Fruit fly (Drosophila melanogaster) whole organism, embryonic: Measurements from ENCODE around the gene CG43679.

Experiments used
- BEAF-32 ChIP-seq: fragments of 200-800 bp; sonication (Bioruptor generic); optimal IDR thresholded peaks from 3 replicates; lab custom pipeline; 2017; ENCODE audit warnings: missing biosample characterization, missing genetic modification characterization, mild to moderate bottlenecking, moderate library complexity, missing genetic modification reagents
- CG10209 ChIP-seq: fragments of 200-800 bp; sonication (Bioruptor generic); optimal IDR thresholded peaks from 3 replicates; lab custom pipeline; 2017; ENCODE audit warnings: missing biosample characterization, mild to moderate bottlenecking, missing genetic modification characterization, missing genetic modification reagents
- CG10267 ChIP-seq: fragments of 200-800 bp; sonication (Bioruptor generic); optimal IDR thresholded peaks from 2 replicates; lab custom pipeline; 2018; ENCODE audit warnings: missing biosample characterization, mild to moderate bottlenecking, missing genetic modification characterization, moderate library complexity
- CG11085 ChIP-seq: fragments of 200-800 bp; sonication (Bioruptor generic); IDR thresholded peaks from 2 replicates; pipeline ENCODE4 v1.3.6; 2022; ENCODE audit warnings: missing biosample characterization, missing genetic modification characterization
- CG12744 ChIP-seq: fragments of 200-800 bp; sonication (Bioruptor generic); optimal IDR thresholded peaks from 2 replicates; lab custom pipeline; 2016; ENCODE audit warnings: missing biosample characterization, missing genetic modification characterization
- CG13287 ChIP-seq: fragments of 200-800 bp; sonication (Bioruptor generic); IDR thresholded peaks from 2 replicates; pipeline ENCODE4 v1.3.6; 2022; ENCODE audit warnings: missing biosample characterization, missing genetic modification characterization; ENCODE audit not compliant: partially characterized antibody
- CG17359 ChIP-seq: fragments of 200-800 bp; sonication (Bioruptor generic); optimal IDR thresholded peaks from 3 replicates; lab custom pipeline; 2018; ENCODE audit warnings: missing biosample characterization, mild to moderate bottlenecking, missing genetic modification characterization, moderate library complexity
- CG17912 ChIP-seq: fragments of 200-800 bp; sonication (Bioruptor generic); optimal IDR thresholded peaks from 2 replicates; lab custom pipeline; 2018; ENCODE audit warnings: missing biosample characterization, mild to moderate bottlenecking, missing genetic modification characterization
- CG18764 ChIP-seq: fragments of 200-800 bp; sonication (Bioruptor generic); optimal IDR thresholded peaks from 3 replicates; lab custom pipeline; 2016; ENCODE audit warnings: missing biosample characterization, missing genetic modification characterization
- CG2116 ChIP-seq: fragments of 200-800 bp; sonication (Bioruptor generic); optimal IDR thresholded peaks from 3 replicates; lab custom pipeline; 2018; ENCODE audit warnings: missing biosample characterization, mild to moderate bottlenecking, missing genetic modification characterization
- CG2875 ChIP-seq: fragments of 200-800 bp; sonication (Bioruptor generic); optimal IDR thresholded peaks from 2 replicates; lab custom pipeline; 2017; ENCODE audit warnings: missing biosample characterization, mild to moderate bottlenecking, missing genetic modification characterization, missing genetic modification reagents
- CG31441 ChIP-seq: fragments of 200-800 bp; sonication (Bioruptor generic); IDR thresholded peaks from 2 replicates; pipeline ENCODE4 v1.3.6; 2022; ENCODE audit warnings: missing biosample characterization, missing genetic modification characterization
- CG3281 ChIP-seq: fragments of 200-800 bp; sonication (Bioruptor generic); optimal IDR thresholded peaks from 3 replicates; lab custom pipeline; 2017; ENCODE audit warnings: missing biosample characterization, mild to moderate bottlenecking, missing genetic modification characterization
- CG3726 ChIP-seq: fragments of 200-800 bp; sonication (Bioruptor generic); IDR thresholded peaks from 3 replicates; pipeline ENCODE4, ENCODE4 v1.3.6; 2022; ENCODE audit warnings: missing biosample characterization, missing genetic modification characterization
- CG3838 ChIP-seq: fragments of 200-800 bp; sonication (Bioruptor generic); optimal IDR thresholded peaks from 3 replicates; lab custom pipeline; 2016; ENCODE audit warnings: missing biosample characterization, missing genetic modification characterization
- CG6791 ChIP-seq: fragments of 200-800 bp; sonication (Bioruptor generic); IDR thresholded peaks from 3 replicates; pipeline ENCODE4 v1.3.6; 2022; ENCODE audit warnings: missing biosample characterization, missing genetic modification characterization; ENCODE audit not compliant: partially characterized antibody
- CG8388 ChIP-seq: fragments of 200-800 bp; sonication (Bioruptor generic); optimal IDR thresholded peaks from 2 replicates; lab custom pipeline; 2019; ENCODE audit warnings: missing biosample characterization, mild to moderate bottlenecking, missing genetic modification characterization, moderate library complexity
- CG9215 ChIP-seq: fragments of 200-800 bp; sonication (Bioruptor generic); IDR thresholded peaks from 2 replicates; pipeline ENCODE4 v1.3.6; 2022; ENCODE audit warnings: missing biosample characterization, missing genetic modification characterization
- Dek ChIP-seq: fragments of 200-800 bp; sonication (Bioruptor generic); optimal IDR thresholded peaks from 3 replicates; lab custom pipeline; 2019; ENCODE audit warnings: missing biosample characterization, mild to moderate bottlenecking, missing genetic modification characterization, moderate library complexity
- E2f1 ChIP-seq: fragments of 200-800 bp; sonication (Bioruptor generic); IDR thresholded peaks from 2 replicates; pipeline ENCODE4 v1.3.6; 2022; ENCODE audit warnings: missing biosample characterization, missing genetic modification characterization
- E2f2 ChIP-seq: fragments of 200-800 bp; sonication (Bioruptor generic); IDR thresholded peaks from 2 replicates; pipeline ENCODE4 v1.3.6; 2022; ENCODE audit warnings: missing biosample characterization, missing genetic modification characterization
- HHEX ChIP-seq: fragments of 200-800 bp; sonication (Bioruptor generic); optimal IDR thresholded peaks from 3 replicates; lab custom pipeline; 2017; ENCODE audit warnings: missing biosample characterization, mild to moderate bottlenecking, missing genetic modification characterization, missing genetic modification reagents
- Hand ChIP-seq: fragments of 200-800 bp; sonication (Bioruptor generic); optimal IDR thresholded peaks from 2 replicates; lab custom pipeline; 2017; ENCODE audit warnings: mild to moderate bottlenecking, missing biosample characterization, missing genetic modification reagents, missing genetic modification characterization
- Hr78 ChIP-seq, 2 experiments: fragments of 200-800 bp in 1 of 2; fragments of >200 bp in 1 of 2; sonication (Bioruptor generic) in 1 of 2; optimal IDR thresholded peaks; 2 replicates each; lab custom pipeline; 2017 to 2019; ENCODE audit warnings: missing biosample characterization in 2 of 2, missing genetic modification characterization in 2 of 2, mild to moderate bottlenecking in 1 of 2, moderate library complexity in 1 of 2
- Med ChIP-seq: fragments of 200-800 bp; sonication (Bioruptor generic); peaks from one replicate; lab custom pipeline; 2016; ENCODE audit warnings: missing biosample characterization, missing genetic modification characterization, mild to moderate bottlenecking, inconsistent platforms, moderate library complexity
- NK7.1 ChIP-seq: fragments of 200-800 bp; sonication (Bioruptor generic); optimal IDR thresholded peaks from 3 replicates; lab custom pipeline; 2016; ENCODE audit warnings: missing biosample characterization, missing genetic modification characterization
- Sry-δ ChIP-seq: fragments of 200-800 bp; sonication (Bioruptor generic); optimal IDR thresholded peaks from 2 replicates; lab custom pipeline; 2016; ENCODE audit warnings: missing biosample characterization, missing genetic modification characterization
- Tbp ChIP-seq: fragments of >200 bp; optimal IDR thresholded peaks from 2 replicates; lab custom pipeline; 2018; ENCODE audit warnings: missing biosample characterization, missing genetic modification characterization
- ase ChIP-seq: fragments of 200-800 bp; sonication (Bioruptor generic); IDR thresholded peaks from 3 replicates; pipeline ENCODE4 v1.3.6; 2022; ENCODE audit warnings: missing biosample characterization, missing genetic modification characterization
- croc ChIP-seq: fragments of 200-800 bp; sonication (Bioruptor generic); conservative IDR thresholded peaks from 3 replicates; pipeline ENCODE4 v1.3.6; 2022; ENCODE audit warnings: missing biosample characterization, missing genetic modification characterization
- crp ChIP-seq, 2 experiments: fragments of 200-800 bp; sonication (Bioruptor generic); optimal IDR thresholded peaks; 2 replicates in 1 of 2; 3 replicates in 1 of 2; lab custom pipeline; 2017; ENCODE audit warnings: missing biosample characterization in 2 of 2, missing genetic modification characterization in 2 of 2, mild to moderate bottlenecking in 1 of 2, moderate library complexity in 1 of 2
- da ChIP-seq: fragments of 200-800 bp; sonication (Bioruptor generic); optimal IDR thresholded peaks from 2 replicates; lab custom pipeline; 2016; ENCODE audit warnings: missing biosample characterization, missing genetic modification characterization
- en ChIP-seq: fragments of 200-800 bp; sonication (Bioruptor generic); optimal IDR thresholded peaks from 2 replicates; lab custom pipeline; 2016; ENCODE audit warnings: missing biosample characterization, missing genetic modification characterization
- eyg ChIP-seq: fragments of 200-800 bp; sonication (Bioruptor generic); optimal IDR thresholded peaks from 3 replicates; lab custom pipeline; 2016; ENCODE audit warnings: missing biosample characterization, missing genetic modification characterization
- gfzf ChIP-seq: fragments of 200-800 bp; sonication (Bioruptor generic); optimal IDR thresholded peaks from 2 replicates; lab custom pipeline; 2016; ENCODE audit warnings: missing biosample characterization, mild to moderate bottlenecking, missing genetic modification characterization, moderate library complexity
- grau ChIP-seq: fragments of 200-800 bp; optimal IDR thresholded peaks from 3 replicates; lab custom pipeline; 2019; ENCODE audit warnings: missing biosample characterization, mild to moderate bottlenecking, missing genetic modification characterization, moderate library complexity
- lab ChIP-seq: fragments of 200-800 bp; sonication (Bioruptor generic); optimal IDR thresholded peaks from 3 replicates; lab custom pipeline; 2017; ENCODE audit warnings: missing biosample characterization, missing genetic modification characterization, mild to moderate bottlenecking, moderate library complexity, missing genetic modification reagents
- nom ChIP-seq: fragments of 200-800 bp; sonication (Bioruptor generic); optimal IDR thresholded peaks from 2 replicates; lab custom pipeline; 2017; ENCODE audit warnings: missing biosample characterization, missing genetic modification characterization, mild to moderate bottlenecking, moderate library complexity, missing genetic modification reagents
- oc ChIP-seq: fragments of 200-800 bp; sonication (Bioruptor generic); optimal IDR thresholded peaks from 2 replicates; lab custom pipeline; 2018; ENCODE audit warnings: missing biosample characterization, mild to moderate bottlenecking, missing genetic modification characterization, moderate library complexity
- pfk ChIP-seq: fragments of 200-800 bp; sonication (Bioruptor generic); optimal IDR thresholded peaks from 2 replicates; lab custom pipeline; 2018; ENCODE audit warnings: missing biosample characterization, mild to moderate bottlenecking, missing genetic modification characterization, moderate library complexity
- sc ChIP-seq, 3 experiments: fragments of >200 bp in 2 of 3; fragments of 200-800 bp in 1 of 3; sonication (Bioruptor generic) in 1 of 3; optimal IDR thresholded peaks; 2 replicates in 2 of 3; 3 replicates in 1 of 3; lab custom pipeline; 2017; ENCODE audit warnings: mild to moderate bottlenecking in 1 of 3, missing biosample characterization in 1 of 3, missing genetic modification characterization in 1 of 3, missing genetic modification reagents in 1 of 3
- seq ChIP-seq: fragments of 200-800 bp; sonication (Bioruptor generic); IDR thresholded peaks from 2 replicates; pipeline ENCODE4 v1.3.6; 2022; ENCODE audit warnings: missing biosample characterization, missing genetic modification characterization
- sqz ChIP-seq: fragments of 200-800 bp; sonication (Bioruptor generic); optimal IDR thresholded peaks from 3 replicates; lab custom pipeline; 2018; ENCODE audit warnings: missing biosample characterization, mild to moderate bottlenecking, missing genetic modification characterization
- sug ChIP-seq: fragments of 200-800 bp; optimal IDR thresholded peaks from 2 replicates; lab custom pipeline; 2019; ENCODE audit warnings: missing biosample characterization, mild to moderate bottlenecking, missing genetic modification characterization, moderate library complexity
- wor ChIP-seq: fragments of 200-800 bp; sonication (Bioruptor generic); IDR thresholded peaks from 2 replicates; pipeline ENCODE4 v1.3.6; 2022; ENCODE audit warnings: missing biosample characterization, missing genetic modification characterization
- zf30C ChIP-seq: fragments of 200-800 bp; sonication (Bioruptor generic); optimal IDR thresholded peaks from 3 replicates; lab custom pipeline; 2018; ENCODE audit warnings: missing biosample characterization, mild to moderate bottlenecking, missing genetic modification characterization

CG43679 gene

DNA sequence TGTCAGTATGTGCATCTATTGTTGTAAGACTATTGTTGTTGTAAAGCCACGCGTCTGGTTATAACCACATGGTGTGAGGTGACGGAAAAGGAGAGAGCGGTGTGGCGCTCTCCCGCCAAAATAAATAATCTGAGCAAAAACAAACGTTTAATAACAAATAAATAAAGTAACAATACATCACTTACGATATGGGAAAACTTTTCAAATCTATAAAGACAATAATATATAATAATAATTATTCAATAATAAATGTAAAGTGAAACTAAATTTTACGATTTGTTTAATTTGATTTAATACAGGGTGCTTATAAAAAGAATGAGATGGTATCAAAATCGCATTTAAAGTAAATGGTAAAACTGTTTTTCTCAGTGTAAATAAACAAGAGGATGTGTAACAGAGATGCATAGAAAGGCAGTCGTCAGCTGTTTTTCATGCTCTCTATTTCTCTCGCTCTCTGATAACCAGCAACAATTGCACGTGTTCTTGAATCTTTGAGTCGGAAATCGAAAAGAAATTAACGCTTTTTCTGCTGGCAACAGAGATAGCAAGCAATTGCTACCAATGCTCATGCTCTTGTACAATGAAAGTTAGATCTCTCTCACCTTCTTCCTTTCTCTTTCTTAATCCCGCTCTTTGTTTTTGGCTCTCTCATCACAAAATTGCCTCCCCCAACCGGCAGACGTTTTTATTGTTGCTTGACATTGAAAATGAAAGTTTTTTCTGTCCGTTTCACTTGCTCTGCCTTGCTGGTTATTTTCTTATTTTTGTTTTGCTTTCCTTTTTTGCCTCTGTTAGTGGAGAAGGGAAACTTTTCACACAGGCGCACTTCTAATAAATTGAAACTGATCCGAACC lies 47.7 kb upstream of the CG43679 start (continued):
- TF ChIP-seq crp (GFP tag; optimal IDR thresholded peaks at IDR 0.05; lab: Kevin White, UChicago) = peak in 1 of 2 experiments; percentile 76
- TF ChIP-seq CG10267 (tag; lab: Kevin White, UChicago) = peak; percentile 94
- TF ChIP-seq pfk = peak; percentile 40
- peak; percentile 90 for TF ChIP-seq lab (GFP tag; lab: Kevin White, UChicago)
- no peak for TF ChIP-seq Sry-δ (GFP tag; lab: Kevin White, UChicago)
- TF ChIP-seq seq (GFP tag; lab: Robert Waterston, UW) = peak; percentile 34; the same call in 1 of the 2 replicates
- TF ChIP-seq croc (GFP tag; lab: Robert Waterston, UW) = peak; percentile 82
- TF ChIP-seq CG11085 (GFP tag; lab: Robert Waterston, UW) = peak; percentile 75
- no peak for TF ChIP-seq da (GFP tag; lab: Kevin White, UChicago)
- TF ChIP-seq CG31441 (GFP tag; lab: Robert Waterston, UW) = peak; percentile 98
- TF ChIP-seq en (GFP tag; lab: Kevin White, UChicago) = no peak
- TF ChIP-seq Dek = peak; percentile 88
- TF ChIP-seq sug (tag; lab: Kevin White, UChicago) = peak; percentile 48
- peak; percentile 87 for TF ChIP-seq CG2875
- no peak for TF ChIP-seq CG6791 (GFP tag; lab: Robert Waterston, UW)
- TF ChIP-seq ase (GFP tag; lab: Robert Waterston, UW) = peak; percentile 70; the same call in 2 of the 3 replicates
- no peak for TF ChIP-seq CG13287 (GFP tag; lab: Robert Waterston, UW)
- peak; percentile 92 for TF ChIP-seq CG3281 (GFP tag; lab: Kevin White, UChicago)
- TF ChIP-seq CG2116 (GFP tag; lab: Kevin White, UChicago) = peak; percentile 76
- TF ChIP-seq CG17359 (tag; lab: Kevin White, UChicago) = peak; percentile 91
- TF ChIP-seq sc (optimal IDR thresholded peaks at IDR 0.05; lab: Kevin White, UChicago) = no peak
- TF ChIP-seq sc (GFP tag; optimal IDR thresholded peaks at IDR 0.05; lab: Kevin White, UChicago) = peak; percentile 77
- peak; percentile 85 for TF ChIP-seq nom (GFP tag; lab: Kevin White, UChicago)
- peak; percentile 91 for TF ChIP-seq zf30C (GFP tag; lab: Kevin White, UChicago)
- TF ChIP-seq Hr78 (GFP tag; optimal IDR thresholded peaks at IDR 0.05; lab: Kevin White, UChicago) = peak in 1 of 2 experiments; percentile 81
- no peak for TF ChIP-seq CG12744 (GFP tag; lab: Kevin White, UChicago)
- TF ChIP-seq CG3726 = peak; percentile 71; the same call in 1 of the 3 replicates
- TF ChIP-seq CG10209 (GFP tag; lab: Kevin White, UChicago) = peak; percentile 74
- peak; percentile 2 for TF ChIP-seq CG17912 (GFP tag; lab: Kevin White, UChicago)
- TF ChIP-seq CG9215 (GFP tag; lab: Robert Waterston, UW) = no peak; the same call in 1 of the 2 replicates
- TF ChIP-seq E2f2 = peak; percentile 51; the same call in 1 of the 2 replicates
- peak; percentile 86 for TF ChIP-seq grau (tag; lab: Kevin White, UChicago)
- TF ChIP-seq CG3838 (GFP tag; lab: Kevin White, UChicago) = no peak
- peak; percentile 58 for TF ChIP-seq NK7.1
- peak; percentile 95 for TF ChIP-seq CG8388
- peak; percentile 87 for TF ChIP-seq CG18764
- no peak for TF ChIP-seq gfzf
- peak; percentile 55 for TF ChIP-seq Med
- peak; percentile 78 for TF ChIP-seq sqz (GFP tag; lab: Kevin White, UChicago)
- TF ChIP-seq HHEX (GFP tag; lab: Kevin White, UChicago) = peak; percentile 87
- TF ChIP-seq wor = peak; percentile 50; the same call in 1 of the 2 replicates
- peak; percentile 77 for TF ChIP-seq Hand
- TF ChIP-seq eyg = peak; percentile 9
- TF ChIP-seq Tbp (GFP tag; lab: Kevin White, UChicago) = no peak
- peak; percentile 93 for TF ChIP-seq E2f1 (GFP tag; lab: Robert Waterston, UW)
- TF ChIP-seq BEAF-32 (GFP tag; lab: Kevin White, UChicago) = no peak
- TF ChIP-seq oc = peak; percentile 72
